Worm (Caenorhabditis elegans): ENCODE data around the gene mrps-18.C.

DNA sequence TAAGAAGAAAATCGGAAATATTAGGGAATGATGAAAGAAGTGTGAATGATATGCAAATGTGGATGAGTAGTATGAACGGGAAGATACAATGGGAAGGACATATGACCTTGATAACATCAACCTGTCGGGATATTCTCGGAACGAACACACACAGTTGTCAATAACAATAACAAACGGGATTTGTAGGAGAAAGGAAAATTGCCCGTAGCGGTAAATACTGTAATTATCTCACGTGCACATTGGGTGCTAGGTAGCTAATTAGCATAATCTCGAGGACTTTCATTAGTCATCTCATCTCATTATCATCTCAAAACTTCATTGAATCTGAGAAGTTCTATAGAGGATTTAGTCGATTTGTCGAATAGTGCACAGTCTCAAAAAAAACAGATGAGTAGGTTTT lies 23.0 kb upstream of the mrps-18.C start:
- TF ChIP-seq rnt-1 (tag; optimal IDR thresholded peaks at IDR 0.05) (no peak), elt-2 (tag; optimal IDR thresholded peaks at IDR 0.05) (no peak), ceh-2 (tag; optimal IDR thresholded peaks at IDR 0.05) (no peak), ceh-14 (tag; optimal IDR thresholded peaks at IDR 0.05) (no peak)

Data from whole organism, late embryonic.